Worm (Caenorhabditis elegans) whole organism, L4/young adult: ENCODE data around the gene R01H2.4.

Experiments
- W03F9.2 ChIP-seq: fragments of 150-350 bp; optimal IDR thresholded peaks from 2 replicates; lab custom pipeline; 2014; ENCODE audit warnings: missing biosample characterization, missing genetic modification characterization
- dao-5 ChIP-seq: sonication (generic microtip); optimal IDR thresholded peaks from 2 replicates; lab custom pipeline; 2016; ENCODE audit warnings: missing genotype, missing genetic modification characterization, moderate library complexity, missing compliant biosample characterization
- him-1 ChIP-seq: sonication (generic microtip); optimal IDR thresholded peaks from 2 replicates; lab custom pipeline; 2016; ENCODE audit warnings: missing genotype, missing genetic modification reagents, missing genetic modification characterization, missing compliant biosample characterization

- TF ChIP-seq him-1 (no peak), W03F9.2 (no peak), dao-5 (tag; lab: Kevin White, UChicago) (no peak)
These were observed 5.9 kb upstream of the R01H2.4 start, which contains the start of gene tmem-17 for ce11 chrIII:7069981-7070380.
